Worm (Caenorhabditis elegans): ENCODE results near the gene spig-10.

spig-10 gene

DNA sequence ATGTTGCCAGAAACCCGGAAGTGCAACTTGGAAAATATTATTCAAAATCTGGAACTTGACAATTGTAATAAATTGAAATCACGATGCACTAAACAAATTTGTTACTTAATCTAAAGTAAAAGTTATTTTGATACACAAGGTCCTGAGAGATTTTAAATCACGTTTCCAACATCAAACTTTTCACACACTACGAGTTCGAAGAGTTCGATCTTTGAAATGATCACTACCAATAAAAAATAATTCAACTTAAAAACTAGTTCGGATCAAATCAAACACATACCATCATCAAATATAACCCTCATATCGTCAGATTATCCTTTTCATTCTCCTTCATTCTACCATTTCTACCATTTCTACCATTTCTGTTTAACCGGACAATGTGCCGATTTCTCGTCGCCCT lies at the start of gene spig-10:
spig-10 (plus strand) TSS at position 301 of the 400 bp plus-strand sequence.
- TF ChIP-seq ref-1 (GFP tag; conservative IDR thresholded peaks at IDR 0.05) (no peak), cog-1 (tag; optimal IDR thresholded peaks at IDR 0.05) (no peak), med-1 (GFP tag; optimal IDR thresholded peaks at IDR 0.05; ENCODE audit: insufficient read depth) (no peak), ztf-29 (GFP tag; IDR thresholded peaks at IDR 0.05) (no peak), T22C8.4 (GFP tag; IDR thresholded peaks at IDR 0.05) (no peak), ztf-23 (GFP tag; IDR thresholded peaks at IDR 0.05) (no peak), klf-2 (GFP tag; conservative IDR thresholded peaks at IDR 0.05) (no peak), tab-1 (GFP tag; IDR thresholded peaks at IDR 0.05) (no peak), flt-1 (GFP tag; IDR thresholded peaks at IDR 0.05) (no peak)

DNA sequence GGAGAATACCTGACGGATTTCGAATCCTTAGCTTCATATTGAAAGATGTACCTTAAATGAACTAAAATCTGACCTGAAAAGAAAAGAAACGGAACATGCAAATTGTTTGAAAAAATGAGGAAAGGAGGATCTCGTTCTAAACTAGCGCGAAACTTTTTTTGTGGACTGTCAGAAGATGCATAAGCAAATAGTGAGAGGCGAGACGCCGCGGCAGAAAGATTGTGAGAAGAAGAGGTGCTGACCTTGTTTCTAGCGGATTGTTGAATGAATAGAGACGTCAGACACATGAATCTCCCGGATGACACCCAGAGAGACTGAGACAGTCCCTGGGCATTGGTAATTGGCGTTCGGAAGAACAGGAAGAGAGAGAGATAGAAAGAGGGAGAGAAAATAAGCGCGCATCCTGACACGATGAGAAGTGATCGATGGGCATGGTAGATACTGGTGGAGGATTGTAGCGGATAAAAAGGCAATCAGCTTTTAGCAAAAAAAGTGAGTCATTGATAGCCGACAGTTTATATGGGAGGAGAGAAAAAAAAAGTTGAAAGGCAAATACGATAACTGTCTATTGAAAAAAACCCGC lies 36.0 kb upstream of the spig-10 start, which contains the start of gene ptr-15:
ptr-15 (minus strand) TSS at position 51 of the 583 bp plus-strand sequence.
- TF ChIP-seq T22C8.4 (GFP tag; IDR thresholded peaks at IDR 0.05), result no peak
- no peak for TF ChIP-seq flt-1 (GFP tag; IDR thresholded peaks at IDR 0.05)
- no peak for TF ChIP-seq tab-1 (GFP tag; IDR thresholded peaks at IDR 0.05)
- no peak for TF ChIP-seq med-1 (GFP tag; optimal IDR thresholded peaks at IDR 0.05; ENCODE audit: insufficient read depth)
- TF ChIP-seq ztf-29 (GFP tag; IDR thresholded peaks at IDR 0.05), result no peak
- TF ChIP-seq cog-1 (tag; optimal IDR thresholded peaks at IDR 0.05), result no peak
- TF ChIP-seq ztf-23 (GFP tag; IDR thresholded peaks at IDR 0.05), result no peak
- TF ChIP-seq ref-1 (GFP tag; conservative IDR thresholded peaks at IDR 0.05), result no peak
- TF ChIP-seq klf-2 (GFP tag; conservative IDR thresholded peaks at IDR 0.05), result no peak

DNA sequence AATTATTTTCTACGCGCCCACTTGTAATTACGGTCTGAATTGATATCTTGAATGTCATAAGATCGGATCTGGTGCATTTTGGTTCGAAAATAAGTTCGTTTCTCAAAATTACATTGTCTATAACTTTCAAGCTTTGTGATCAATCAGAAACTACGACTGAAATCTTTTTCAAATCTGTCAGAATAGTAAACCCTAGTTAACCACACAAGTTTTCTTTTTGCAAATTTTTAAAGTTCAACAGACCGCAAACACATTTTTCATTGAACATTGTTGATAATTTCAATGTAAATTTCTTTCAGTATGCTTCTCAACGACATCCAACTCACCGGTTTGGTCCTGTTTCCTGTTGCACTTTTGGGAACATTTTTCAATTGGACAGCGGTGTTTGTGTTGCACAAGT lies 34.5 kb upstream of the spig-10 start, which contains the start of gene srx-59:
srx-59 (plus strand) TSS at position 301 of the 400 bp plus-strand sequence.
- TF ChIP-seq ref-1 (GFP tag; conservative IDR thresholded peaks at IDR 0.05) (no peak), cog-1 (tag; optimal IDR thresholded peaks at IDR 0.05) (no peak), ztf-29 (GFP tag; IDR thresholded peaks at IDR 0.05) (no peak), ztf-23 (GFP tag; IDR thresholded peaks at IDR 0.05) (no peak), flt-1 (GFP tag; IDR thresholded peaks at IDR 0.05) (no peak), med-1 (GFP tag; optimal IDR thresholded peaks at IDR 0.05; ENCODE audit: insufficient read depth) (no peak), tab-1 (GFP tag; IDR thresholded peaks at IDR 0.05) (no peak), klf-2 (GFP tag; conservative IDR thresholded peaks at IDR 0.05) (no peak), T22C8.4 (GFP tag; IDR thresholded peaks at IDR 0.05) (no peak)

DNA sequence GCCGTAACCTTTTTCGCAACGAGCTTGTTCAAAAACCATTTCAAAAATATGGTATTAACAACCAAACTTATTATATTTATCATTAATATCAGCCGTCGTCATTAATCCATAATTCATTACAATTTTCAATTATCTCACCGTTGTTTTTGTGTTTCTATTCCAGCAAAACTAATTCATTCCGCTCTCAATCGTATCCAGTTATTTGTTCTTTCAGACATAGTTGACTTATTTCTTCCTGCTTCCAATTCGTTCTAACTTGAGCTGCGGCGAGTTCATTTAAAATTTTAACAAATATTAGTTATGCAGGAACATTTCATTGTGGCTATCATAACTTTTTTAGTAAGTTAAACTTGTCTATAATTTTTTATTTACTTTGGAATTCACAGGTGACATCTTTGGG lies 30.0 kb upstream of the spig-10 start, which contains the start of gene srx-16:
srx-16 (plus strand) TSS at position 301 of the 400 bp plus-strand sequence.
- TF ChIP-seq ztf-23 (GFP tag; IDR thresholded peaks at IDR 0.05), result no peak
- TF ChIP-seq tab-1 (GFP tag; IDR thresholded peaks at IDR 0.05), result no peak
- TF ChIP-seq ztf-29 (GFP tag; IDR thresholded peaks at IDR 0.05), result no peak
- no peak for TF ChIP-seq klf-2 (GFP tag; conservative IDR thresholded peaks at IDR 0.05)
- no peak for TF ChIP-seq med-1 (GFP tag; optimal IDR thresholded peaks at IDR 0.05; ENCODE audit: insufficient read depth)
- TF ChIP-seq ref-1 (GFP tag; conservative IDR thresholded peaks at IDR 0.05), result no peak
- TF ChIP-seq flt-1 (GFP tag; IDR thresholded peaks at IDR 0.05), result no peak
- no peak for TF ChIP-seq T22C8.4 (GFP tag; IDR thresholded peaks at IDR 0.05)
- no peak for TF ChIP-seq cog-1 (tag; optimal IDR thresholded peaks at IDR 0.05)

DNA sequence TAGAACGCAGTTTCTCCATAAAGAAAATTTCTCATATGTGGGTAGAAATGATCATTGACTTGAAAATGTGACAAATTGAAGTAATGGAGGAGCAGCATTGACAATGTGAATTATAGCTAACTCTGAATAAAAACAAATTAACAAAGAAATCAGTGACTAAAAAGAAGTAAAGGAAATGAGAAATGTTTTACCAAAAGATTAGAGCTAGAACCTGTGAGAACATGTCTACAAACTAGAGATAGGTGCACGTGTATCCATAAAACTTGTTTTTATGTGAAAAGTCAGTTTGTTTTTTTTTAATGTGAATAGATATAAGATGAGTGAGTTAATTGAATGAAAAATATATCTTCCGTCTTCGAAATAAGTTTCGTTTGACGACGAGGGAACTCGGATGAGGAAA lies 27.0 kb upstream of the spig-10 start, which contains the start of gene sre-12:
sre-12 (minus strand) TSS at position 101 of the 400 bp plus-strand sequence.
- TF ChIP-seq med-1 (GFP tag; optimal IDR thresholded peaks at IDR 0.05; ENCODE audit: insufficient read depth), result no peak
- TF ChIP-seq ref-1 (GFP tag; conservative IDR thresholded peaks at IDR 0.05), result no peak
- no peak for TF ChIP-seq ztf-23 (GFP tag; IDR thresholded peaks at IDR 0.05)
- no peak for TF ChIP-seq cog-1 (tag; optimal IDR thresholded peaks at IDR 0.05)
- no peak for TF ChIP-seq tab-1 (GFP tag; IDR thresholded peaks at IDR 0.05)
- TF ChIP-seq flt-1 (GFP tag; IDR thresholded peaks at IDR 0.05), result no peak
- TF ChIP-seq T22C8.4 (GFP tag; IDR thresholded peaks at IDR 0.05), result no peak
- no peak for TF ChIP-seq klf-2 (GFP tag; conservative IDR thresholded peaks at IDR 0.05)
- TF ChIP-seq ztf-29 (GFP tag; IDR thresholded peaks at IDR 0.05), result no peak

DNA sequence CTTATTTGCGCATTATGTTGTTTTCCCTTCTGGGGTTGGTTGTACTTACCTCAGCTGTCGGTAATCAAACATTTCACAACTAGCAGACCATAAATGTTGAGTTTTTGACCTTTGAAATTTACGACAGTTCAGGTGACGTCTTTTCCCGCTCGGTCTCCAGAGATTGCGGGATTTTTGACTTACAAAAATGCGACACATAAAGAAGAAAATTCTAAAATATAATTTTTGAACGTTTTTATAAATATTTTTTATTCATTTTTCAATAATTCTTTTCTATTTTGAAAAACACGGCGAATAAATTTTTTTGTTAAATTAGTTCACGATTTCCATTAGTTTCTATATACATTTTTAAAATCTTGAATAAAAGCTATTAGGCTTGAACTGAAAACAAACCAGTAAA lies 23.3 kb upstream of the spig-10 start, which contains the start of gene nhr-161:
nhr-161 (minus strand) TSS at position 101 of the 400 bp plus-strand sequence.
- TF ChIP-seq T22C8.4 (GFP tag; IDR thresholded peaks at IDR 0.05), result no peak
- TF ChIP-seq ref-1 (GFP tag; conservative IDR thresholded peaks at IDR 0.05), result no peak
- no peak for TF ChIP-seq flt-1 (GFP tag; IDR thresholded peaks at IDR 0.05)
- no peak for TF ChIP-seq ztf-23 (GFP tag; IDR thresholded peaks at IDR 0.05)
- TF ChIP-seq med-1 (GFP tag; optimal IDR thresholded peaks at IDR 0.05; ENCODE audit: insufficient read depth), result no peak

DNA sequence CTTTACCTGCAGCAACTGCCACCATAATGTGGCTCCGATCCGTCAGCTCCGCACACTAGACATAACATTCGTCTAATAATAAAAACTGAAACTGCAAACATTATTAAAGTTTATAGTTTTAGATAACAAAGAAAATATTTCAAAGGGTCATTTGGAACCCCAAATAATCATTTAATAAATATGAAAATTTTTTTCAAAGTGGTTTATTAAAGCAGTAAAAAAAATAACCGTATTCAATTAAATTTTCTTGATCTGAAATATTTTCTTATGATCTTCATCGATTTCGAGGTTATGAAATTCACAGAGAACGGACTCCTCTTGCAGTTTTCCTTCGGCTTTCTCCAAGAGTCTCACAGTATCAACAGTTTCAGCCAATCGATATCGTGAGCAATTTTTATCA lies 20.1 kb upstream of the spig-10 start, which contains the start of gene nhr-163:
nhr-163 (minus strand) TSS at position 101 of the 400 bp plus-strand sequence.
- TF ChIP-seq med-1 (GFP tag; optimal IDR thresholded peaks at IDR 0.05; ENCODE audit: insufficient read depth) (no peak), klf-2 (GFP tag; conservative IDR thresholded peaks at IDR 0.05) (no peak), ztf-23 (GFP tag; IDR thresholded peaks at IDR 0.05) (no peak), flt-1 (GFP tag; IDR thresholded peaks at IDR 0.05) (no peak), ztf-29 (GFP tag; IDR thresholded peaks at IDR 0.05) (no peak), ref-1 (GFP tag; conservative IDR thresholded peaks at IDR 0.05) (no peak), cog-1 (tag; optimal IDR thresholded peaks at IDR 0.05) (no peak)

DNA sequence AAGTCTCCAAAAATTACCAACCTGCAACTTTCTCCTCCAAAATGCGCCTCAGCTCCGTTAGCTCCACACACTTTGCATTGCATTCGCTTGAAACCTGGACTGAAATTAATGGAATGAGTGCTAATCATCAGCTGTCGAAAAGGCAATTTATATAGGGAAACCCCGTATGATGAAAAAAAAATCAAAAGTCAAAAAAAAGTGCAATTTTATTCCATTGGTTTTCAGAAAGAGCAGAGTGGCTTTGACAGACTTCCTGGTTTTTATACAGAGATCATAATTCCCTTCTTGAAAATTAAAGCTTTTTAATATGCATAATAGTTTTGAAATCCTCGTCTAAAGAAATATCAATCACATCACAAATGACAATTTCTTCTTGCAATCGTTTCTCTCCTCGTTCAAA lies 18.4 kb upstream of the spig-10 start, which contains the start of gene nhr-139:
nhr-139 (minus strand) TSS at position 101 of the 400 bp plus-strand sequence.
- TF ChIP-seq cog-1 (tag; optimal IDR thresholded peaks at IDR 0.05), result no peak
- TF ChIP-seq klf-2 (GFP tag; conservative IDR thresholded peaks at IDR 0.05), result no peak
- TF ChIP-seq T22C8.4 (GFP tag; IDR thresholded peaks at IDR 0.05), result no peak
- TF ChIP-seq ref-1 (GFP tag; conservative IDR thresholded peaks at IDR 0.05), result no peak
- TF ChIP-seq ztf-29 (GFP tag; IDR thresholded peaks at IDR 0.05), result no peak
- TF ChIP-seq med-1 (GFP tag; optimal IDR thresholded peaks at IDR 0.05; ENCODE audit: insufficient read depth), result no peak
- no peak for TF ChIP-seq flt-1 (GFP tag; IDR thresholded peaks at IDR 0.05)
- TF ChIP-seq ztf-23 (GFP tag; IDR thresholded peaks at IDR 0.05), result no peak

DNA sequence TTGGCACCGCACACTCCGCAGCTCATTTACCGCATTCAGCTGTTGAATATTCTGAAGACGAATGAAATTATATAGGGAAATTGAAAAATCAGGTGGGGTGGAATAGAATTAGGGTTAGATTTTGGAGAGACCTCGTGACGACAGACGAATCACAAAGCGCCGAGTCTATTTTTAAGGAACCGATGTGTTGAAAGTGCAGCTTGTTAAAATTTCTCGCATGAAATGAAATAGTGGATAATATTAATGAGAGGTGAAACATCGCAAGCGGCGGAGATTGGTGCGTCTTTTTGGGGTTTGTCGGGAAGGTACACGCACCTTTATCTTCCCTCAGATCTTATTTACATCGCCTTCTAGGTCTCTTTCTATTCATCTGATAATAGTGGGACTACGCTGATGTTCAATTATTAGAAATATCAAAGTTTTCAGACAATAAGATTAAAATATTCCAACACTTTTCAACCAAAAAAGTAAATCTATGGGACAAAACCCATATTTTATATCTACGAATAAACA lies 16.4 kb upstream of the spig-10 start, which contains the start of gene nhr-140:
nhr-140 (minus strand) TSS at position 51 of the 513 bp plus-strand sequence.
- no peak for TF ChIP-seq cog-1 (tag; optimal IDR thresholded peaks at IDR 0.05)
